Fruit fly (Drosophila melanogaster): ENCODE measurements around the gene slmb.

DNA sequence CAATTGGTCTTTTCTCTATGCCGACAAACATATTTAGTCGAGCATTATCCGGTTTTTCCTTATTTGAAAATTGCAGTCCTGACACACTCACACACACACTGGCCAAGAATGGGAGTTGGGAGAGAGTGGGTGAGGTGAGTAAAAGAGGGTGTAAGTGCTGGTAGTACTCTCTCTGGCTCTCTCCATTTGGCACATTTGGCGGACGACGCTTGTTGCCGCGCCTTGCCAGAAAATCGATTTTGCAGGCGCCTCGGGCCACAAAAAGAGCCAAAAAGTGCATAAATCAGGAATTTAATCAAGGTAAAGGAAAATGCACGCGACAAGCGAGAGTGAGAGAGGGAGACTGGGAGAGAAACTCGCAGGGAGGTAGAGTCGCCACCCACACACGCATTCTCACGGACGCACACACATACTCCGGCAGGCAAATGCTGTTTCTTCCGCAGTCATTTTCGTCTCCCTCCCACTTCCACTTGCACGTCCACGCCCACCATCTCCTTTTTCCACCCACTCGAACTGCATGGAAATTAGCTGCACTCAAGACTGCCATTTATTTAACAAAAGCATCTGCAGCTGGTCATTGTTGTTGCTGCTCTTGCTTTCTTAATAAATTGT, 30.6 kb downstream of the slmb start:
- TF ChIP-seq Ets98B (GFP tag; IDR thresholded peaks at IDR 0.05) (peak; percentile 10; the same call in 1 of the 2 replicates), CG10348 (GFP tag; IDR thresholded peaks at IDR 0.05) (no peak)

Data from whole organism, pupa.